Fruit fly (Drosophila melanogaster): ENCODE measurements around the gene Keap1.

Keap1 gene

DNA sequence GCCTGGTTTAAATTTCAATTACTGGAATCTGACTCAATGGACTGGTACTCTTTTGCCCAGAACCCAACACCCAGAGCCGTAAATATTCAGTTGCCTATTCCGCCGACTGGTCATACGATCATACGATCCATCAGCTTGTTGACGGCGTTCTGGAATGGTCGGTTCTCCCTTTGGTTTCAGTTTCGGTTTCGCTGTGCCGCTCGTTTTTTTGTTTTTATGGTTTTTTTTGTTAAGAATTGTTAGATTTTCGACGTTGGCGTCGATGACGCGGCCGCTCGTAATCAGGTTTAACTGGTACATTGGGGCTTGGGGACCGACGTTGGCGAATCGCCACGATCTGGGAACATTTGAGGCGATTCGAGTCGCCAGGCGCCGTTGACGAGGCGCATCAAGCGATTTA, 17.0 kb downstream of the Keap1 start (continued):
- peak; percentile 29; the same call in 1 of the 2 replicates for TF ChIP-seq Adf1 (GFP tag; IDR thresholded peaks at IDR 0.05)
- TF ChIP-seq Rfx (GFP tag; IDR thresholded peaks at IDR 0.05), result 0 out of 2 replicates have a peak, but pooled peaks have one; percentile 4
- TF ChIP-seq Deaf1 (tag; optimal IDR thresholded peaks at IDR 0.05), result peak; percentile 31
- TF ChIP-seq CG9876 (GFP tag; optimal IDR thresholded peaks at IDR 0.05), result no peak
- peak; percentile 28 for TF ChIP-seq nom (GFP tag; optimal IDR thresholded peaks at IDR 0.05)

dm6 chr3R:17061736-17062371, 17.9 kb downstream of the Keap1 start:
- TF ChIP-seq Stat92E (GFP tag; optimal IDR thresholded peaks at IDR 0.05), result peak in 1 of 3 experiments; percentile 80
- peak; percentile 64 for TF ChIP-seq corto (GFP tag; optimal IDR thresholded peaks at IDR 0.05)
- peak; percentile 23 for TF ChIP-seq CG15479 (GFP tag; optimal IDR thresholded peaks at IDR 0.05)
- TF ChIP-seq chinmo (GFP tag; IDR thresholded peaks at IDR 0.05; ENCODE audit: partially characterized antibody), result 0 out of 4 replicates have a peak, but pooled peaks have one; percentile 15
- TF ChIP-seq E2f1 (GFP tag; IDR thresholded peaks at IDR 0.05), result no peak
- TF ChIP-seq CG1603 (tag; optimal IDR thresholded peaks at IDR 0.05), result no peak
- TF ChIP-seq CG8089 (GFP tag; optimal IDR thresholded peaks at IDR 0.05), result no peak
- peak; percentile 53 for TF ChIP-seq kni (GFP tag; optimal IDR thresholded peaks at IDR 0.05)
- peak; percentile 12 for TF ChIP-seq lbe (GFP tag; optimal IDR thresholded peaks at IDR 0.05)
- no peak for TF ChIP-seq CG6689 (GFP tag; IDR thresholded peaks at IDR 0.05)
- TF ChIP-seq ttk (GFP tag; IDR thresholded peaks at IDR 0.05), result 0 out of 2 replicates have a peak, but pooled peaks have one; percentile 5
- peak; percentile 89 for TF ChIP-seq zen (tag; optimal IDR thresholded peaks at IDR 0.05)
- peak; percentile 33; the same call in 1 of the 2 replicates for TF ChIP-seq crol (GFP tag; IDR thresholded peaks at IDR 0.05)
- no peak for TF ChIP-seq Optix (GFP tag; IDR thresholded peaks at IDR 0.05)
- TF ChIP-seq tll (GFP tag; optimal IDR thresholded peaks at IDR 0.05), result peak in 1 of 2 experiments; percentile 6
- TF ChIP-seq sens (GFP tag), result peak; percentile 38
- peak; percentile 51; the same call in 1 of the 3 replicates for TF ChIP-seq ken (GFP tag; IDR thresholded peaks at IDR 0.05)
- no peak for TF ChIP-seq gcm2 (GFP tag; optimal IDR thresholded peaks at IDR 0.05)
- 0 out of 2 replicates have a peak, but pooled peaks have one; percentile 13 for TF ChIP-seq Drgx (GFP tag; IDR thresholded peaks at IDR 0.05)
- TF ChIP-seq CG8478 (optimal IDR thresholded peaks at IDR 0.05), result peak; percentile 14
- TF ChIP-seq CG13894 (tag; optimal IDR thresholded peaks at IDR 0.05), result no peak

- TF ChIP-seq Gug (GFP tag; IDR thresholded peaks at IDR 0.05) (no peak), Adf1 (GFP tag; IDR thresholded peaks at IDR 0.05) (no peak), HLH4C (GFP tag; IDR thresholded peaks at IDR 0.05; ENCODE audit: partially characterized antibody) (no peak), gcm2 (GFP tag; optimal IDR thresholded peaks at IDR 0.05) (no peak), CG17186 (GFP tag; optimal IDR thresholded peaks at IDR 0.05) (no peak), Sox100B (GFP tag; optimal IDR thresholded peaks at IDR 0.05) (no peak), grn (GFP tag; optimal IDR thresholded peaks at IDR 0.05) (peak; percentile 15), CG1792 (GFP tag; optimal IDR thresholded peaks at IDR 0.05) (no peak), vvl (GFP tag; IDR thresholded peaks at IDR 0.05) (no peak), Max (GFP tag; optimal IDR thresholded peaks at IDR 0.05) (no peak), lola (GFP tag; optimal IDR thresholded peaks at IDR 0.05) (no peak), BEAF-32 (GFP tag; optimal IDR thresholded peaks at IDR 0.05) (no peak), CG9437 (GFP tag; optimal IDR thresholded peaks at IDR 0.05) (no peak), cwo (GFP tag; optimal IDR thresholded peaks at IDR 0.05) (peak; percentile 45), GATAe (GFP tag; conservative IDR thresholded peaks at IDR 0.05) (peak; percentile 71), Awh (GFP tag; IDR thresholded peaks at IDR 0.05) (no peak), p53 (GFP tag; optimal IDR thresholded peaks at IDR 0.05) (no peak), CG5245 (GFP tag; optimal IDR thresholded peaks at IDR 0.05) (no peak), Pdp1 (GFP tag; optimal IDR thresholded peaks at IDR 0.05) (peak in 1 of 2 experiments; percentile 58), CG14441 (GFP tag; IDR thresholded peaks at IDR 0.05) (no peak), CG17361 (GFP tag; IDR thresholded peaks at IDR 0.05) (no peak), cad (GFP tag; optimal IDR thresholded peaks at IDR 0.05) (no peak), CG6272 (GFP tag; IDR thresholded peaks at IDR 0.05) (no peak)
Observed at dm6 chr3R:17060809-17061394, 18.8 kb downstream of the Keap1 start.

Data from whole organism, embryonic.